Worm (Caenorhabditis elegans): ENCODE measurements around the gene T04C12.8.

Gene T04C12.8

ce11 chrV:11082475-11082874, 13.3 kb upstream of the T04C12.8 start (continued):
- no peak for TF ChIP-seq mef-2 (tag; optimal IDR thresholded peaks at IDR 0.05)
- TF ChIP-seq tbx-2 (tag; optimal IDR thresholded peaks at IDR 0.05): peak; percentile 58
- TF ChIP-seq snu-23 (GFP tag; optimal IDR thresholded peaks at IDR 0.05): peak; percentile 76
- TF ChIP-seq nhr-237 (tag; optimal IDR thresholded peaks at IDR 0.05): no peak
- TF ChIP-seq egl-27 (tag; optimal IDR thresholded peaks at IDR 0.05): peak in 1 of 2 experiments; percentile 24
- TF ChIP-seq mdl-1 (tag; optimal IDR thresholded peaks at IDR 0.05): peak in 1 of 2 experiments; percentile 22
- TF ChIP-seq ceh-82 (tag; optimal IDR thresholded peaks at IDR 0.05): peak; percentile 1 to 55 (median 34)
- no peak for TF ChIP-seq jun-1 (tag; optimal IDR thresholded peaks at IDR 0.05)
- peak; percentile 49 for TF ChIP-seq irx-1 (tag; optimal IDR thresholded peaks at IDR 0.05)
- no peak for TF ChIP-seq fkh-4 (tag; optimal IDR thresholded peaks at IDR 0.05; ENCODE audit: borderline replicate concordance)
- TF ChIP-seq zag-1 (tag; optimal IDR thresholded peaks at IDR 0.05): no peak
- TF ChIP-seq sup-37 (GFP tag; optimal IDR thresholded peaks at IDR 0.05): peak; percentile 71
- TF ChIP-seq aha-1 (tag; optimal IDR thresholded peaks at IDR 0.05): no peak
- peak; percentile 23 for TF ChIP-seq lin-39 (tag; optimal IDR thresholded peaks at IDR 0.05)
- TF ChIP-seq unc-62 (GFP tag; optimal IDR thresholded peaks at IDR 0.05): no peak
- no peak for TF ChIP-seq pqm-1 (tag; optimal IDR thresholded peaks at IDR 0.05)
- TF ChIP-seq alr-1 (tag; optimal IDR thresholded peaks at IDR 0.05; ENCODE audit: borderline replicate concordance): no peak
- TF ChIP-seq unc-98 (GFP tag; IDR thresholded peaks at IDR 0.05): no peak
- TF ChIP-seq sox-4 (tag; optimal IDR thresholded peaks at IDR 0.05): no peak
- TF ChIP-seq nhr-28 (tag; optimal IDR thresholded peaks at IDR 0.05): no peak
- no peak for TF ChIP-seq snpc-4 (tag; optimal IDR thresholded peaks at IDR 0.05)
- peak; percentile 37 for TF ChIP-seq xbp-1 (tag; optimal IDR thresholded peaks at IDR 0.05)
- peak; percentile 67 for TF ChIP-seq dsc-1 (tag; optimal IDR thresholded peaks at IDR 0.05)
- no peak for TF ChIP-seq lin-35 (GFP tag; optimal IDR thresholded peaks at IDR 0.05)
- TF ChIP-seq dpl-1 (GFP tag; optimal IDR thresholded peaks at IDR 0.05): no peak
- TF ChIP-seq ets-5 (GFP tag; IDR thresholded peaks at IDR 0.05): no peak
- TF ChIP-seq nhr-71 (tag; optimal IDR thresholded peaks at IDR 0.05): peak; percentile 93
- TF ChIP-seq nhr-76 (tag; optimal IDR thresholded peaks at IDR 0.05): no peak
- TF ChIP-seq mab-9 (GFP tag; IDR thresholded peaks at IDR 0.05): no peak
- no peak for TF ChIP-seq F16B12.6 (tag; optimal IDR thresholded peaks at IDR 0.05)
- no peak for TF ChIP-seq Y116A8C.19 (tag; optimal IDR thresholded peaks at IDR 0.05; ENCODE audit: borderline replicate concordance)

ce11 chrV:11080345-11081102, 11.4 kb upstream of the T04C12.8 start, which contains the start of gene act-1:
Gene act-1, plus strand, starts transcription at chrV:11081052.
- no peak for TF ChIP-seq C04F5.9 (tag; optimal IDR thresholded peaks at IDR 0.05)
- TF ChIP-seq lin-13 (GFP tag; optimal IDR thresholded peaks at IDR 0.05): no peak
- peak; percentile 55 for TF ChIP-seq nhr-20 (tag; optimal IDR thresholded peaks at IDR 0.05)
- TF ChIP-seq xbp-1 (tag; optimal IDR thresholded peaks at IDR 0.05): peak; percentile 1
- TF ChIP-seq unc-30 (tag; optimal IDR thresholded peaks at IDR 0.05): no peak
- peak; percentile 75 for TF ChIP-seq tlp-1 (tag; optimal IDR thresholded peaks at IDR 0.05)
- no peak for TF ChIP-seq grh-1 (GFP tag; IDR thresholded peaks at IDR 0.05)
- TF ChIP-seq fkh-4 (tag; optimal IDR thresholded peaks at IDR 0.05; ENCODE audit: borderline replicate concordance): peak; percentile 44
- peak in 1 of 2 experiments; percentile 18 for TF ChIP-seq efl-1 (optimal IDR thresholded peaks at IDR 0.05)
- TF ChIP-seq efl-1 (GFP tag; optimal IDR thresholded peaks at IDR 0.05 in 1 of 2): peak in 1 of 2 experiments; percentile 71
- no peak for TF ChIP-seq ztf-4 (tag; optimal IDR thresholded peaks at IDR 0.05)
- peak; percentile 67 for TF ChIP-seq lin-14 (GFP tag; optimal IDR thresholded peaks at IDR 0.05)
- TF ChIP-seq nhr-19 (GFP tag; conservative IDR thresholded peaks at IDR 0.05): peak; percentile 79
- TF ChIP-seq unc-130 (tag; optimal IDR thresholded peaks at IDR 0.05): peak; percentile 19
- peak; percentile 50 for TF ChIP-seq nhr-77 (tag; optimal IDR thresholded peaks at IDR 0.05)
- no peak for TF ChIP-seq fos-1 (tag; optimal IDR thresholded peaks at IDR 0.05)
- TF ChIP-seq skn-1 (tag; optimal IDR thresholded peaks at IDR 0.05): no peak
- peak; percentile 21 for TF ChIP-seq nhr-47 (tag; optimal IDR thresholded peaks at IDR 0.05)
- no peak for TF ChIP-seq ceh-90 (tag; optimal IDR thresholded peaks at IDR 0.05)
- TF ChIP-seq ama-1 (optimal IDR thresholded peaks at IDR 0.05): no peak
- peak in 1 of 2 experiments; percentile 12 for TF ChIP-seq mdl-1 (tag; optimal IDR thresholded peaks at IDR 0.05)
- peak; percentile 35 for TF ChIP-seq pag-3 (tag; optimal IDR thresholded peaks at IDR 0.05; ENCODE audit: borderline replicate concordance, insufficient read depth)
- peak; percentile 60 for TF ChIP-seq dsc-1 (tag; optimal IDR thresholded peaks at IDR 0.05)
- peak; percentile 86 for TF ChIP-seq elt-2 (tag; optimal IDR thresholded peaks at IDR 0.05)
- peak; percentile 48 for TF ChIP-seq swsn-7 (tag; optimal IDR thresholded peaks at IDR 0.05)
- peak; percentile 38 for TF ChIP-seq snu-23 (GFP tag; optimal IDR thresholded peaks at IDR 0.05)
- TF ChIP-seq aly-2 (tag; optimal IDR thresholded peaks at IDR 0.05): no peak

Data from whole organism, L1 larva.